Worm (Caenorhabditis elegans) whole organism, L4 larva: ENCODE results near the gene C16C8.9.

Experiments used
- Y48G9A.11 ChIP-seq: fragments of 200-800 bp; sonication (Bioruptor generic); IDR thresholded peaks from 2 replicates; pipeline ENCODE4 v1.3.6; 2022; ENCODE audit warnings: missing genetic modification reagents, missing genetic modification characterization, missing compliant biosample characterization
- mes-2 ChIP-seq: sonication (generic microtip); optimal IDR thresholded peaks from 2 replicates; lab custom pipeline; 2016; ENCODE audit warnings: missing genotype, mild to moderate bottlenecking, missing genetic modification characterization, missing compliant biosample characterization; ENCODE audit not compliant: poor library complexity, severe bottlenecking
- mxl-2 ChIP-seq: fragments of 200-800 bp; sonication (Bioruptor generic); conservative IDR thresholded peaks from 2 replicates; pipeline ENCODE4 v1.3.6; 2022; ENCODE audit warnings: missing genetic modification reagents, missing genetic modification characterization, missing compliant biosample characterization
- nhr-10 ChIP-seq: fragments of 150-350 bp; optimal IDR thresholded peaks from 2 replicates; lab custom pipeline; 2014; ENCODE audit warnings: missing biosample characterization, missing genetic modification characterization
- nhr-237 ChIP-seq: sonication (generic microtip); optimal IDR thresholded peaks from 2 replicates; lab custom pipeline; 2017; ENCODE audit warnings: missing biosample characterization, missing genetic modification characterization
- nhr-28 ChIP-seq: fragments of 150-350 bp; optimal IDR thresholded peaks from 2 replicates; lab custom pipeline; 2014; ENCODE audit warnings: missing biosample characterization, missing genetic modification characterization
- tra-1 ChIP-seq: fragments of 200-800 bp; sonication (Bioruptor generic); IDR thresholded peaks from 2 replicates; pipeline ENCODE4 v1.3.6; 2022; ENCODE audit warnings: missing genetic modification reagents, missing genetic modification characterization, missing compliant biosample characterization

DNA sequence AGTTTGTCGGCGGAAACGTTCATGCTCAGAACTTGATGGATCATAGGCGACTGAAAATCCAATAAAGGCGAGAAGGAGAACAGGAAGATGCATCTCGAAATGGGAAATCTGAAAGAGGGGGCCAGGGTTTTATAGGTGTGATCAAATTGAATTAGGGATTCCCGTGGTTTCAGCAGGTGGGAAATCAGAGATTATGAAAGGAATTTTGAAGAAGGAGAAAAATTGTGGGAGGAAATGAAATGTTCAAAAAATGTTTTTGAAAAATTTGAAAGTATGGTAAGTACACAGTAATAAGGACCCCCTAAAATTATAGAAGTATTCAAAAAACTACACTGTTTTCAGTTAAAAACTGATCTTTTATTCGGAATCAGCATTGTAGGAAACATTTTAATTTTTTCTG lies 7.6 kb upstream of the C16C8.9 start, which contains the start of gene Y49F6B.20:
- TF ChIP-seq nhr-10: no peak
- no peak for TF ChIP-seq nhr-28
- no peak for TF ChIP-seq tra-1 (GFP tag; lab: Robert Waterston, UW)
- TF ChIP-seq mxl-2 (GFP tag; lab: Robert Waterston, UW): no peak
- no peak for TF ChIP-seq nhr-237 (tag; lab: Kevin White, UChicago)
- no peak for TF ChIP-seq Y48G9A.11 (GFP tag; lab: Robert Waterston, UW)
- TF ChIP-seq mes-2 (tag; lab: Kevin White, UChicago): no peak
